Worm (Caenorhabditis elegans): ENCODE data around the gene F18A11.5.

Gene F18A11.5

DNA sequence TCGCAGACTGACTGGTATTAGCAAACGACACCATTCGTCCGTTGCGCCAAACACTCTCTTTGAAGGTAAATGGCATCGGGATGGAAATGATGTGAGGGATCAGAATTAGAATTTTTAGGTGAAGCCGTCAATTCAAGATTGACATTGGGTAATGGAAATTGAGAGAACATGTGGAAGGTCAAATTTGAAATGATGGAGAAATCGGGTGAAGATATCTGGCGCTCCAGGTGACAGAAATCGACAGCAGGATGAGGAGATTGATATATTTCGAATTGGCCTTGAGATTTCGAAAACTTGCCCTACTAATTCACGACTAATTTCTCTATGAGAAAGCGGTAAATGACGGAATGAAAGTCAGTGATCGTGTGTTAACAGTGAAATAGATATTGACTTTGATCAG lies 8.5 kb upstream of the F18A11.5 start:
- TF ChIP-seq B0310.2 (tag; optimal IDR thresholded peaks at IDR 0.05) (no peak), ama-1 (optimal IDR thresholded peaks at IDR 0.05) (peak; percentile 21)

DNA sequence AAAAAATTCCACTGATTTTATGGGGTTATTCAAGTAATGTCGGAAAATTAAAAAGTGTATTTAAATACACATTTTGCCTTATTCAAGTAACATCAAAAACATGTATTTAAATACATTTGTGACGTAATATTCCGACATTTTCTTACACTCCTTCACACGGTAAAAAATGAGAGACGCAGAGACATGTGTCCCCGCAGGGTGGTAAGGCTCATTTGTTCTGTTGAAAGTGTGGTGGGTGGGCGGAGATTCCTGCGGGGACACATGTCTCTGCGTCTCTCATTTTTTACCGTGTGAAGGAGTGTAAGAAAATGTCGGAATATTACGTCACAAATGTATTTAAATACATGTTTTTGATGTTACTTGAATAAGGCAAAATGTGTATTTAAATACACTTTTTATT lies 2.3 kb upstream of the F18A11.5 start:
- TF ChIP-seq tbx-11 (GFP tag; IDR thresholded peaks at IDR 0.05) (0 out of 2 replicates have a peak, but pooled peaks have one; percentile 42), pes-1 (GFP tag; IDR thresholded peaks at IDR 0.05) (peak; percentile 71), scrt-1 (GFP tag; IDR thresholded peaks at IDR 0.05) (0 out of 2 replicates have a peak, but pooled peaks have one; percentile 39), flt-1 (GFP tag; IDR thresholded peaks at IDR 0.05) (peak; percentile 81), tbx-37 (GFP tag; conservative IDR thresholded peaks at IDR 0.05) (0 out of 2 replicates have a peak, but pooled peaks have one; percentile 11), sea-1 (GFP tag; conservative IDR thresholded peaks at IDR 0.05) (peak; percentile 70; the same call in 1 of the 2 replicates)

DNA sequence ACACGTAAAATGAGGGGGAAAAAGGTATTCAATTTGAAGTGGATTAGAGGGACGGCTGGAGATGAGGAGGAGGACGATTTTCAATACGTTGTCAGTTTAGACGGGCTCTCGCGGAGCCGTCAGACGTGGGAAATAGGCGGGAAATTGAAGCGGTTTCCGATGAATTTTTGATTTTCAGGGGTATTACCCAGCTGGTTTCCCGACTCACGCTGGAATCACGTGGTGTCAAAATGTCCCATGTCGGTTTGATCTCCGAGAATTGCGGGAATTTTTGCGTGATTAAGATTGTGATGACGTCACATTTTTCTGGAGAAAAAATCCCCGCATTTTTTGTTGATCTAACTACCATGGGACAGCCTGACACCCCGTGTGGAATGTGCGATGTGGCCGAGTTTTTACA lies 1.4 kb downstream of the F18A11.5 start:
- peak; percentile 7 for TF ChIP-seq hmg-4 (GFP tag; optimal IDR thresholded peaks at IDR 0.05)
- TF ChIP-seq ama-1 (optimal IDR thresholded peaks at IDR 0.05): no peak
- no peak for TF ChIP-seq ceh-36 (tag; optimal IDR thresholded peaks at IDR 0.05)

DNA sequence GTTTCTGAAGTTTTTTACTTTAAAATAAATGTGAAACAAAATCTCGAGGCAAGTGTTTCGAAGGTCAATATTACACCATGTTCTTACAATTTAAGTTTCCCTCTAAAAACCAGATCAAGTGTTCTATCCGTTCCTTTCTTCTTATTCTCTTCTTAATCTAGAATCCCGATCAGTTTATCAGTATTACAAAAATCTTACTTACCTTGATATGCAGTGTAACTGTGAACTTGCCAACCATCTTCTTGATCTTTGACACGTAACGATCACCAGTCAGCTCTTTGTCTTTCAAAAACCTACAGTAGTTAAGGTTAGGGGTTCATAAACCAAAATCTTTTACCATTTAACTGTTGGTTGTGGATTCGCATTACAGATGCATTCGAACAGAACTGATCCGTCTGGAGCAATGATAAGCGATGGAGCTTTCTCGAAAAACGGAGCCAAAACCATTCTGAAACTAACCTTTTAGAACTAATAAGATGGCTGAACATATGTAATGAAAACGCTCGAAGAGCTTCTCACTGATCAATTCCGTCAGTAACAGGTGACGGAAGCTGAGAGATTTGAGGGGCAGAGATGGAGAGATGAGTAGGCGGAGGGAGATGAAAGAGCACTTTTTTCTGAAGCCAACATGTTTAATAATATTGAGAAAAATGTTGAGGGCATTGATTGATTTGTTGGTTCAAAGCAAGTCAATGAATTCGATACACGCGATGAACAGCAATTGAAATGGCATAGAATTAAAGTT lies 6.2 kb downstream of the F18A11.5 start, which contains the start of gene oig-2:
Gene oig-2 (minus strand): TSS at position 448 of the 745 bp plus-strand sequence.
- TF ChIP-seq sea-1 (GFP tag; conservative IDR thresholded peaks at IDR 0.05) (no peak), B0310.2 (tag; optimal IDR thresholded peaks at IDR 0.05) (no peak), ets-7 (tag; optimal IDR thresholded peaks at IDR 0.05) (no peak), aly-1 (tag; optimal IDR thresholded peaks at IDR 0.05) (no peak), ceh-36 (tag; optimal IDR thresholded peaks at IDR 0.05) (no peak), F13C5.2 (tag; optimal IDR thresholded peaks at IDR 0.05) (no peak), hnd-1 (tag; optimal IDR thresholded peaks at IDR 0.05) (no peak), tbx-11 (GFP tag; IDR thresholded peaks at IDR 0.05) (no peak), hmbx-1 (tag; optimal IDR thresholded peaks at IDR 0.05) (no peak), hmg-4 (GFP tag; optimal IDR thresholded peaks at IDR 0.05) (no peak), scrt-1 (GFP tag; IDR thresholded peaks at IDR 0.05) (no peak), tra-4 (tag; optimal IDR thresholded peaks at IDR 0.05) (no peak), flt-1 (GFP tag; IDR thresholded peaks at IDR 0.05) (no peak), ceh-13 (GFP tag; optimal IDR thresholded peaks at IDR 0.05) (no peak), tbx-37 (GFP tag; conservative IDR thresholded peaks at IDR 0.05) (no peak), pes-1 (GFP tag; IDR thresholded peaks at IDR 0.05) (no peak)

DNA sequence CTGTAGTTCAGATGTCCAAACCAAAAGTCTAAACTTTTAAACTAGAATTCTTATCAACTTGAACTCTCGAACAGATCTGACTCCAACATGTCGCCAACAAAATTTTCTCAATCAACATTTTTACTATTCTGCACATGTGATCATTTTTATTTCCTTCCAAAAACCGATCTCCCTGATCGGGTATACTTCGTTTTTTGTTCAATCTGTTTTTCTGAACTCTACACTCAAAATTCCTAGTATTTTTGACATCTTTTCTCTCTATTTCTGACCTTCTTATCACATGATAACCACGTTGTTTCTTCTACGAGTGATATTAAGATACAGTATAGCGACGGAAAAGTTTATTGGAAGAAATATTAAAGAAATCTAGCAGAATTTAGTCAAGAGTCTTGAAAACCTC lies 7.8 kb downstream of the F18A11.5 start:
- TF ChIP-seq hmbx-1 (tag; optimal IDR thresholded peaks at IDR 0.05): no peak

DNA sequence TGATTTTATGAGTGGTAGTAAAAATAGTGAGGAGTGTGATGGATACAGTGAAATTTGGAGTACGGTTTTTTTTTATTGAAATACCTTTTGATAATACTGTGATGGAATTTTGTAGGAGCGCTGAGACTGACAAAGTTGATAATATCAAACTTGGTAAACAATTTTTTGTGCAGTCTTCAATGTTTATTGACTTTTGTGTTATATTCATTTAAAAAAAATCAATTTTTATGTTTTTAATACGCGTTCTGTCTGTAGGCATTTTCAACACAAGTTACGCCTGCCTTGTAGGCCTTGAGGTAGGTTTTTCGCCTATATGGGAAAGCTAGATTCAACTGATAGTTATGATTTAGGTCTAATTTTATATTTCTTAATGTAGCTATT lies 9.2 kb downstream of the F18A11.5 start:
- no peak for TF ChIP-seq tbx-37 (GFP tag; conservative IDR thresholded peaks at IDR 0.05)
- TF ChIP-seq ama-1 (optimal IDR thresholded peaks at IDR 0.05): no peak

DNA sequence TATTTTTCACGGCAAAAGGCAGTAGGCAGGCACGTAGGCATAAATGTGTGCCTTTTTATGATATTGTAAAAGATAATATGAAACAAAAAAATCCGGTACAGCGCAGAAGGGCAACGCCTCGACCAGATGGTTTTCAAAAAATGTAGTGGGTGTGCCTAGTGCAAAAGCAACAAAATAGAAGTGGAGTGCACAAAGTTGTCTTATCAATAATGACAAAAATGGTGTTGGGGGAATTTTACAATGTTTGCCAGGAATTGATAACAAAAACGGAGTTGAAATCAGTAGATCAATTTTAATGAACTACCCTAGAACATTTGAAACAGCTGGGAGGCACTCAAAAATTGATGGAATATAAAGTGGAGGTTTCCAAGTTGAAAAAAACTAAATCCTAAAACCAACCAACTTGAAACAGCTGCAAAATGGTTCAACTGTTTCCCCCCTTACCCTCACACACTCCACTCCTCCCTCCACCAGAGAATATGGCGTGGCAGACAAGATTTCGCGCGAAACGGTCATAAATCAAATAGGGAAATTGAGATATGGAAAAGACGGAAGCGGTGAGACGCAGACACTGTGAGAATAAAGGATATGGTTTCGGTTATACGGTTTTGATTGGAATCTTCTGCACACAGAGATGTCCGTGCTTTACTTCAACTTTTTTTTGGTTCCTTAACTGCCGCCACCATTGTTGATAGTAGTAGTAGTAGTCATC lies 9.8 kb downstream of the F18A11.5 start:
- TF ChIP-seq ama-1 (optimal IDR thresholded peaks at IDR 0.05) (no peak), tra-4 (tag; optimal IDR thresholded peaks at IDR 0.05) (no peak), ceh-13 (GFP tag; optimal IDR thresholded peaks at IDR 0.05) (no peak), flt-1 (GFP tag; IDR thresholded peaks at IDR 0.05) (no peak), pes-1 (GFP tag; IDR thresholded peaks at IDR 0.05) (no peak), tbx-11 (GFP tag; IDR thresholded peaks at IDR 0.05) (no peak), hmg-4 (GFP tag; optimal IDR thresholded peaks at IDR 0.05) (no peak), tbx-37 (GFP tag; conservative IDR thresholded peaks at IDR 0.05) (no peak)

DNA sequence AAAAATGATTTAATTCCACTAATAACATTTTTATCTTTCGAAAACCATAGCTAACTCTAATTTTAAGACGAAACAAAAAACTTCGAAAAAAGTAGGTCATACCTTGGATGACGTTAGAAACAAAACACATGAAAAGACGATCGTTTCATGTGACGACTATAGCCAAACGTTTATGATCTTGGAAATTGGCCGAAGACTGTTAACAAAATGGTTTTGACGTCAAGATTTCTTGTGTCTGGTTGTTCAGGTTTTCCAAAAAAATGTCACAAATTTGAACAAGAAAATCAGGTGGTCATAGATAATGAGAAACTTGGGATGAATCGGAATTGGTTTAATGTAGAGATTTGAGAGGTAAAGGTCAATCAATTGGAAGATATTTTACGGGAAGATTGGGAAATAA lies 10.8 kb downstream of the F18A11.5 start:
- no peak for TF ChIP-seq ama-1 (optimal IDR thresholded peaks at IDR 0.05)
- TF ChIP-seq ceh-36 (tag; optimal IDR thresholded peaks at IDR 0.05): no peak
- TF ChIP-seq B0310.2 (tag; optimal IDR thresholded peaks at IDR 0.05): no peak
- TF ChIP-seq ets-7 (tag; optimal IDR thresholded peaks at IDR 0.05): no peak
- no peak for TF ChIP-seq hmbx-1 (tag; optimal IDR thresholded peaks at IDR 0.05)
- no peak for TF ChIP-seq tbx-37 (GFP tag; conservative IDR thresholded peaks at IDR 0.05)
- no peak for TF ChIP-seq hmg-4 (GFP tag; optimal IDR thresholded peaks at IDR 0.05)
- TF ChIP-seq tbx-11 (GFP tag; IDR thresholded peaks at IDR 0.05): no peak
- no peak for TF ChIP-seq F13C5.2 (tag; optimal IDR thresholded peaks at IDR 0.05)
- no peak for TF ChIP-seq scrt-1 (GFP tag; IDR thresholded peaks at IDR 0.05)

DNA sequence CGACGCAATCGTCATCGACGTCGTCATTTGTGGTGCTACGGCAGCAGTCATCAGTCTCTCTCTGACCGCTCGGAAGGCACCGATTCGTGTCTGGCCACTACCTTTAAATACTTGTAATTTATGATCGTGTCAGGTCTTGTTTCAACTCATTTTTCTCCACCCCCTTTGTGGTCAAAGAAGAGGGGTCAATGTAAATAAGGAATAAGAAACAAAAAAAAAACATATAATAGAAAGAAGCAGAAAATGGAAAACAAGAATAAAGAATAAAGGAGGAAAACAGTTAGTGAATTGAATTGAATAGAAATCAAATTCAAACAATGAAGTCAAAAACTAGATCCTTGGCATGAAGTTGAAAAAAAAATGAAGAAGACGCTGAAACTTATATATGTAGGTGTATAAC lies 13.3 kb downstream of the F18A11.5 start, which contains the start of gene Y38F1A.8:
Gene Y38F1A.8 (minus strand): TSS at position 101 of the 400 bp plus-strand sequence.
- no peak for TF ChIP-seq scrt-1 (GFP tag; IDR thresholded peaks at IDR 0.05)

All from whole organism, early embryonic.